Worm (Caenorhabditis elegans) whole organism, dauer: ENCODE measurements around the gene ari-1.4.
"Not testable (repeated sequence)": the region's sequence is repeated elsewhere in the genome, so short reads cannot be mapped to it uniquely, and the experiment has no call there.

ENCODE experiments used
- unc-62 ChIP-seq: sonication (generic microtip); optimal IDR thresholded peaks from 2 replicates; lab custom pipeline; 2017; ENCODE audit warnings: missing biosample characterization, missing genetic modification reagents, missing genetic modification characterization

ari-1.4 gene

DNA sequence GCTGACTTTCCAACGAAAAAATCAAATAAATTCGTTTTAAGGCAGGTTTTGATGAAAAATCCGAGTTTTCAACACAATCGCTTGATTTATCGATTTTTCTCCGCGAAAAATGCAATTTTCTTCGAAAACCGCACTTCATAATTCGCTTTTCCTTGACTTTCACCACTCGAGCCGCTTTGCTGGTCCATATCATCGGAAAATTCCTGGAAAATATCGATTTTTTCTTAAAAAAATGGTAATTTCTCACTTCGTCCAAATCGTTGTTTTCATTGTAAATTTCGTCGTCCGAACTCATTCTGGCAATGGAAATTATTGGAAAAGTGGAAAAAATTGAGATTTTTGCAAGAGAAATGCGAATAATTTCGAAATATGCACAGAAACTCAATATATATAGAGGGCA lies at the start of gene ari-1.4:
Gene ari-1.4, minus strand, starts transcription at position 295 of the 400 bp plus-strand sequence.
- no peak for TF ChIP-seq unc-62

DNA sequence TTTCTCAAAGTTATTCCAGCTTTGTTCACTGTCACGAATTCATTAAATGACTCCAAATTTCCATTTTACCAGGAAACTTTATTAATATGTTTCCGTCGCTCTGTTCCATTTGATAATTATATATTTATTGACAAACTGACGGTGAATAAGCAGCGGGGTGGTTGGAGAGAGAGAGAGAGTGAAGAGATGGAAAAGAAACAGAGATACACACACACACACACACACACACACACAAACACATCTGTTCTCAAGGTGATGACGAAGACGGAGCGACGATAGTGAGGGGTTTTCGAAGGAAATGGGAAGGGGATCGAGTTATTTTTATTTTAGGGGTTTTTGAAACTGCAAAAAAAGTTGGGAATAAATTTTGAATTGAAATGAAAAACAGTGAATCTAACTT lies 45.5 kb upstream of the ari-1.4 start:
- TF ChIP-seq unc-62: no peak

DNA sequence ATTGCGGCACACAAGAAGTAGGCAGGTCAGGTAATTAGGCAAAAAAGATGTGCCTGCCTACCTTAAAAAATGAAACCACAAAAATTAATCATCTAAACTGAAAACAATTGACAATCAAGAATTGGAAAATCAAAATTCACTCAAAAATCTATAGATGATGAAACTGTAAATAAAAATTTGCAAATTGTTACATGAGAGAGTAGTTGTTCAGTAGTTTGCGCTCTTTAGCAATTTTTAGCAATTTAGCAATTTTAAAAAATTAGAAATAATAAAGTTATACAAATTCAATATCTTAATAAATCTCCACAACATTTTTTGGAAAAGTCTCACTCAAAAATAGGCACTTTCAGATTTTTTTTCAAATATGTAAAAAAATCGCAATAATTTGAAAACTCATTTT lies 43.8 kb upstream of the ari-1.4 start:
- TF ChIP-seq unc-62: no peak

DNA sequence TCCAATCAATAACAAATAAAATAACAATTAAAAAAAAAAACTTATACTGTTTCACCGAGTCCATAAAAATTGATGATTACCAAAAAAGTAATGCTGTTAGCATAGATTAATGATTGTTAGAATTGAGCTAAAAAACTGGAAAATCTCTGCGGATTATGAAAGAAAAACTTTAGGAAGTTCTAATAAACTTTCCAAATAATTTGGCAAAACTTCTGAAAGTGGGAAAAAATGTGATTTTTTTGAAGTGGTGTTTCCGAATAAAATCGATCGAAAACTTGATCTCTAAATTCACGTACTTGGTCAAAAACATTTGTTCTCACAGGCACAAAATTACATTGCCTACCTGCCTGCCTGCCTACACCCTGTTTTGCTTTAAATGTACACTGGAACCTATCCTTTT lies 43.3 kb upstream of the ari-1.4 start:
- no peak for TF ChIP-seq unc-62

ce11 chrIV:15570770-15571169 lies 42.4 kb upstream of the ari-1.4 start:
- no peak for TF ChIP-seq unc-62

ce11 chrIV:15564327-15564726 lies 36.0 kb upstream of the ari-1.4 start, which contains the start of gene Y105C5A.1:
Gene Y105C5A.1, minus strand, starts transcription at chrIV:15564427.
- TF ChIP-seq unc-62: no peak

DNA sequence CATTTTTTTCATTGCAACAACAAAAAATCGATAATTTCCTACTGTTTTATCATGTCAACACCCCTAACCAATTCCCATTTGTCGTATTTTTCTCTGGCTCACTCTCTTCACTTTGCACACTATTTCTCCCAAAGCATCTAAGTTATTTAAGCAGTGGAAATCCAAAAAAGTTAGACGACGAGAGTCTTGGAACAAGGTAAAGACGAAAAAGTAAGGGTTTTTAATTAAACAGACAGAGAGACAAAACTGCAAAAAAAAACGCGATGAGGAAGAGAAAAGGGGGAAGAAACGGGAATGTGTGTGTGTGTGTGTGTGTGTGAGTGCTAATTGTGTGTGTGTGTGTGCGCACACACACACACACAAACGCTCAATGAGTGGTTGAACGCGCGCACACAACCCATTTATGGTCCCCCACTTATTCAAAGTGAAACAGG lies 32.9 kb upstream of the ari-1.4 start:
- TF ChIP-seq unc-62: no peak

DNA sequence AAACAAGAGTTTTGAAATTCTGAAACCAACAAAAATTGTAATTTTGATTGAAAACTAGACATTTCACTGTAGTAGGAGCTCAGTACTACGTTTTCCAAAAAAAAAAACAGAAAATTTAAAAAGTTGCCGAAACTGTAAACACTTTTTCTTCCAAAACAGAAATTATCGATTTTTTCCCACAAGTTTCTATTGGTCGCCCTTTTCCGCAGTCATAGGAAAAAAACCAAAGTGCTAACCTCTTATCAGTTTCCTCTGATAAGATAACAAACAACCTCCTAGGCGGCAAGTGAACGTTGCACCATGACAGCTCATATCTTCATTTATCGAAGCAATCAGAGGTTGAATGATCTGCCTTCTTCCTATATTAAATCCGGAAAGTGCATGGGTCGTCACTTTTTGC lies 30.7 kb upstream of the ari-1.4 start:
- TF ChIP-seq unc-62: no peak

DNA sequence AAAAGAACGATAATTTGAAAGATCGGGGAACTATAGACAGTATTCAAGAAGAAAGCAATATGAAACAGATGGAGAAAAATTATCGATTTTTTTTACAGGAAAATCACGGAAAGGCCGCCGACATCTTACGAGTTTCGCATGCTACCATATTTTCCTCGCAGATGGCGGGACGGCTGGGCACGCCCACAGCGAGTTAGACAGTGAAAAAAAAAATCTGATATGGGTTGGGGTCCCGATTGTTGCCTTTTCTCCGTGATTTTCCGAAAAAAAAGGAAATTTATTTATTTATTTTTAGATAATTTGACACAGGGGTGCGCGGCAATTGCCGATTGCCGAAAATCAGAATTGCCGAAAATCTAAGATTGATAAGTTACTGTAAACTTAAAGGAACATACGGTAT lies 26.4 kb upstream of the ari-1.4 start:
- no peak for TF ChIP-seq unc-62

- TF ChIP-seq unc-62: no peak
These were observed 11.2 kb upstream of the ari-1.4 start, which contains the start of gene Y73F8A.35 for ce11 chrIV:15539447-15539994. Gene Y73F8A.35, minus strand, starts transcription at chrIV:15539944.

ce11 chrIV:15537338-15537737 lies 9.0 kb upstream of the ari-1.4 start:
- TF ChIP-seq unc-62: no peak

DNA sequence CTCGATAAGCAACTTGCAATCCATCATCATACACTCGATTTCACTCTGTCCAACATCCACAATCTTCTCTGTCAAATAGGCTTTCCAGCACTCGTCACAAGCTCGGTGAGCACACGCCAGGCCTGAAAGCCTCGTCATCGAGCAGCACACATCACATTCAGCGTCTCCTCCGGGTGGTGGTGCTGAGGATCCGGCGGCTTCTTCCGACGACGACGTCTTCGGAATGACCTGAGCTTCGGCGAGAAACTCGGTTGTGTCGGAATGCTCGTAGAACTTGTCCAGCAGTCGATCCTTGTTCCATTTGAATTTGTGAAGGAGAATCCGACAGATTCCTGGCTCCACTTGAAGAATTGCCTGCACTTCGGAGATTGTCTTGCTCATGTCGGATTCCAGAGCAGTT lies 1.0 kb downstream of the ari-1.4 start:
- TF ChIP-seq unc-62: no peak

DNA sequence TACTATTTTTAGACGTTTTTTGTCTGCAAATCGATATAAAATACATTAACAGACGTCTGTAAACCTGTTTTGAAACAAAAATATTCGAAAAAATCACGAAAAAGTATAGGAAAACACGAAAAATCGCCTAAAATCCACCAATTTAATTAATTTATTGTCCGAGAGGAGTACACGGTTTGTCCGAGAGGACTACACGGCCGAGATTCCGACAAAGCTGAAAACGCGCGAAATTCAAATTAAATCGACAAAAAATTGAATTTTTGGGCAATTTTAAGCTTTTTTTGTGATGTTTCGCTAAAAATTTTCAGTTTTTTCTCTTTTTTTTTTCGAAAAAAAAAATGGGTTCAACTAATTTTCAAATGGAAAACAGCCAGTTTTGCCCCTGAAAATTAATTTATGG lies 1.9 kb downstream of the ari-1.4 start:
- no peak for TF ChIP-seq unc-62

ce11 chrIV:15525733-15526132 lies 2.6 kb downstream of the ari-1.4 start:
- no peak for TF ChIP-seq unc-62

DNA sequence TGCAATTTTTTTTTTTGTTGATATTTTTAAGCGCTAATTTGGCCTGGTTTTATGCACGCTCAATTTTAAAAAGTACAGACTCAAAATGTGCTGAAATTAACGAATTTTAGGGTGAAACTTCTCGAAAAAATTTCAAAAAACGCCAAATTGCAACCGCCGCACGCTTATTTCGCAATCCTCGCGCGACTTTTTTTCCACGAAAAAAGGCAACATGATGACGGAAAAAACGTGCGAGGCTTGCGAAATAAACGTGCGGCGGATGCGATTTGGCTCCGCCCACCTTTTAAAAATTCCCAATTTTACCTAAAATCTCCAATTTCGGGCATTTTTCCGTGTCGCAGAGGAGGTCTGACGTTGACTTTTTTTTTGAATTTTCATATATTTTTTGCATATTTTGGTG lies 3.4 kb downstream of the ari-1.4 start:
- no peak for TF ChIP-seq unc-62

- no peak for TF ChIP-seq unc-62
These were observed 4.6 kb downstream of the ari-1.4 start for ce11 chrIV:15523700-15524099.

ce11 chrIV:15521342-15521741 lies 7.0 kb downstream of the ari-1.4 start, which contains the start of gene Y73F8A.32:
Gene Y73F8A.32, minus strand, starts transcription at chrIV:15521442.
- TF ChIP-seq unc-62: not testable (repeated sequence)

DNA sequence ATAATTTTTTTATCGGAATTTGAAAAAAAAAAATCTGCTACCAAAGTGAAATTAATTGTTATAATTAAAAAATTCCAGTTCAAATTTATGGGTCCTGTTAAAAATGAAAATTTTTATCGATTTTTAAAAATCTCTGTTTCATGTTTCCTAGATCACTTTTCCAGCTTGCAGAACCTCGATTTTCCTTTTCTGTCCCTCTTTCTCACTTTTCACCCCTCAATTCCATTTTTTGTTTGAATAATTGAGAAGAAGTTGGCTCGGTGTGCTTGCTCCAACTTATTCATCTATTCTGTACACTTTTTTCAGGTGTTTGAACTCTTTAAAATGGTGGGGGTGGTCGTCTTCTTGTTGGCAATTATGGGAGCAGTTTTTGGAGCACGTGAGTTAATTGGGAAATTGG lies 31.1 kb downstream of the ari-1.4 start, which contains the start of gene acr-24:
Gene acr-24, plus strand, starts transcription at position 301 of the 400 bp plus-strand sequence.
- no peak for TF ChIP-seq unc-62

ce11 chrIV:15476369-15476768 lies 52.0 kb downstream of the ari-1.4 start:
- TF ChIP-seq unc-62: no peak
